Fruit fly (Drosophila melanogaster) whole organism, prepupa: ENCODE measurements around the gene dsd.

ENCODE experiments used
- CG10631 ChIP-seq: fragments of 200-800 bp; sonication (Bioruptor generic); optimal IDR thresholded peaks from 2 replicates; lab custom pipeline; 2016; ENCODE audit warnings: missing biosample characterization, missing genetic modification characterization
- CG11294 ChIP-seq: fragments of 200-800 bp; sonication (Bioruptor generic); IDR thresholded peaks from 2 replicates; pipeline ENCODE4 v1.3.6; 2022; ENCODE audit warnings: missing biosample characterization, missing genetic modification characterization
- CG11902 ChIP-seq: fragments of 200-800 bp; sonication (Bioruptor generic); optimal IDR thresholded peaks from 3 replicates; lab custom pipeline; 2016; ENCODE audit warnings: missing biosample characterization, missing genetic modification characterization
- CG15336 ChIP-seq: fragments of 200-800 bp; sonication (Bioruptor generic); IDR thresholded peaks from 2 replicates; pipeline ENCODE4 v1.3.6; 2022; ENCODE audit warnings: missing biosample characterization, missing genetic modification characterization
- CG1621 ChIP-seq: fragments of 200-800 bp; sonication (Bioruptor generic); optimal IDR thresholded peaks from 3 replicates; lab custom pipeline; 2018; ENCODE audit warnings: missing biosample characterization, mild to moderate bottlenecking, missing genetic modification characterization
- CG31627 ChIP-seq: fragments of 200-800 bp; sonication (Bioruptor generic); optimal IDR thresholded peaks from 3 replicates; lab custom pipeline; 2016; ENCODE audit warnings: missing biosample characterization, missing genetic modification characterization
- CG32006 ChIP-seq: fragments of 200-800 bp; sonication (Bioruptor generic); optimal IDR thresholded peaks from 3 replicates; lab custom pipeline; 2017; ENCODE audit warnings: missing biosample characterization, mild to moderate bottlenecking, missing genetic modification characterization
- CG3919 ChIP-seq: fragments of 200-800 bp; sonication (Bioruptor generic); optimal IDR thresholded peaks from 3 replicates; lab custom pipeline; 2016; ENCODE audit warnings: missing biosample characterization, missing genetic modification characterization
- CG4318 ChIP-seq: fragments of 200-800 bp; sonication (Bioruptor generic); optimal IDR thresholded peaks from 3 replicates; lab custom pipeline; 2017; ENCODE audit warnings: missing biosample characterization, mild to moderate bottlenecking, missing genetic modification characterization
- CG6163 ChIP-seq: fragments of 200-800 bp; sonication (Bioruptor generic); IDR thresholded peaks from 3 replicates; pipeline ENCODE4 v1.3.6; 2022; ENCODE audit warnings: missing biosample characterization, missing genetic modification characterization
- CG6276 ChIP-seq: fragments of 200-800 bp; sonication (Bioruptor generic); optimal IDR thresholded peaks from 2 replicates; lab custom pipeline; 2017; ENCODE audit warnings: missing biosample characterization, mild to moderate bottlenecking, missing genetic modification characterization
- CG6792 ChIP-seq: fragments of 200-800 bp; sonication (Bioruptor generic); optimal IDR thresholded peaks from 3 replicates; lab custom pipeline; 2016; ENCODE audit warnings: missing biosample characterization, missing genetic modification characterization
- CG7368 ChIP-seq: fragments of 200-800 bp; sonication (Bioruptor generic); optimal IDR thresholded peaks from 3 replicates; lab custom pipeline; 2016; ENCODE audit warnings: missing biosample characterization, missing genetic modification characterization
- CG8319 ChIP-seq: fragments of 200-800 bp; sonication (Bioruptor generic); optimal IDR thresholded peaks from 3 replicates; lab custom pipeline; 2016; ENCODE audit warnings: missing biosample characterization, missing genetic modification characterization
- CG8632 ChIP-seq: fragments of 200-800 bp; sonication (Bioruptor generic); optimal IDR thresholded peaks from 3 replicates; lab custom pipeline; 2016; ENCODE audit warnings: missing biosample characterization, missing genetic modification characterization
- CG9139 ChIP-seq: fragments of 200-800 bp; sonication (Bioruptor generic); optimal IDR thresholded peaks from 3 replicates; lab custom pipeline; 2017; ENCODE audit warnings: missing biosample characterization, mild to moderate bottlenecking, missing genetic modification characterization
- Eip75B ChIP-seq: fragments of 200-800 bp; sonication (Bioruptor generic); optimal IDR thresholded peaks from 3 replicates; lab custom pipeline; 2016; ENCODE audit warnings: missing biosample characterization, missing genetic modification characterization
- Eip78C ChIP-seq: fragments of 200-800 bp; sonication (Bioruptor generic); peaks from one replicate; lab custom pipeline; 2016; ENCODE audit warnings: missing biosample characterization, missing genetic modification characterization
- Eip93F ChIP-seq: fragments of 200-800 bp; sonication (Bioruptor generic); optimal IDR thresholded peaks from 2 replicates; lab custom pipeline; 2016; ENCODE audit warnings: missing biosample characterization, mild to moderate bottlenecking, missing genetic modification characterization
- Ets21C ChIP-seq: fragments of 200-800 bp; sonication (Bioruptor generic); optimal IDR thresholded peaks from 3 replicates; lab custom pipeline; 2016; ENCODE audit warnings: missing biosample characterization, missing genetic modification characterization
- Ets96B ChIP-seq: fragments of 200-800 bp; optimal IDR thresholded peaks from 2 replicates; lab custom pipeline; 2019; ENCODE audit warnings: missing biosample characterization, mild to moderate bottlenecking, missing genetic modification characterization, moderate library complexity
- Gug ChIP-seq: fragments of 200-800 bp; sonication (Bioruptor generic); IDR thresholded peaks from 2 replicates; pipeline ENCODE4 v1.3.6; 2022; ENCODE audit warnings: missing biosample characterization, missing genetic modification characterization
- Hr38 ChIP-seq: sonication (Bioruptor generic); optimal IDR thresholded peaks from 2 replicates; lab custom pipeline; 2016; ENCODE audit warnings: missing biosample characterization, missing genetic modification characterization
- Hr39 ChIP-seq: fragments of 200-800 bp; sonication (Bioruptor generic); optimal IDR thresholded peaks from 2 replicates; lab custom pipeline; 2016; ENCODE audit warnings: missing biosample characterization, missing genetic modification characterization
- Met ChIP-seq: fragments of 200-800 bp; sonication (Bioruptor generic); optimal IDR thresholded peaks from 3 replicates; lab custom pipeline; 2016; ENCODE audit warnings: missing biosample characterization, missing genetic modification characterization
- OdsH ChIP-seq: fragments of 200-800 bp; sonication (Bioruptor generic); optimal IDR thresholded peaks from 3 replicates; lab custom pipeline; 2016; ENCODE audit warnings: missing biosample characterization, missing genetic modification characterization
- Smox ChIP-seq: fragments of 200-800 bp; sonication (Bioruptor generic); optimal IDR thresholded peaks from 3 replicates; lab custom pipeline; 2016; ENCODE audit warnings: missing biosample characterization, missing genetic modification characterization
- Sox102F ChIP-seq: fragments of 200-800 bp; sonication (Bioruptor generic); optimal IDR thresholded peaks from 2 replicates; lab custom pipeline; 2016; ENCODE audit warnings: missing biosample characterization, mild to moderate bottlenecking, missing genetic modification characterization
- Sox14 ChIP-seq: fragments of 200-800 bp; sonication (Bioruptor generic); optimal IDR thresholded peaks from 3 replicates; lab custom pipeline; 2016; ENCODE audit warnings: missing biosample characterization, missing genetic modification characterization
- Sox15 ChIP-seq: fragments of 200-800 bp; sonication (Bioruptor generic); optimal IDR thresholded peaks from 3 replicates; lab custom pipeline; 2016; ENCODE audit warnings: missing biosample characterization, missing genetic modification characterization
- achi ChIP-seq: fragments of 200-800 bp; sonication (Bioruptor generic); optimal IDR thresholded peaks from 3 replicates; lab custom pipeline; 2016; ENCODE audit warnings: missing biosample characterization, missing genetic modification characterization
- acj6 ChIP-seq: fragments of 200-800 bp; sonication (Bioruptor generic); optimal IDR thresholded peaks from 3 replicates; lab custom pipeline; 2016; ENCODE audit warnings: missing biosample characterization, missing genetic modification characterization
- cyc ChIP-seq: fragments of 200-800 bp; sonication (Bioruptor generic); optimal IDR thresholded peaks from 3 replicates; lab custom pipeline; 2016; ENCODE audit warnings: missing biosample characterization, missing genetic modification characterization
- dsx ChIP-seq: fragments of 200-800 bp; optimal IDR thresholded peaks from 3 replicates; lab custom pipeline; 2019; ENCODE audit warnings: missing biosample characterization, mild to moderate bottlenecking, missing genetic modification characterization, moderate library complexity; ENCODE audit not compliant: poor library complexity, severe bottlenecking
- esn ChIP-seq: fragments of 200-800 bp; sonication (Bioruptor generic); optimal IDR thresholded peaks from 2 replicates; lab custom pipeline; 2016; ENCODE audit warnings: missing biosample characterization, mild to moderate bottlenecking, missing genetic modification characterization, moderate library complexity
- fd59A ChIP-seq: fragments of 200-800 bp; sonication (Bioruptor generic); optimal IDR thresholded peaks from 2 replicates; lab custom pipeline; 2017; ENCODE audit warnings: missing biosample characterization, mild to moderate bottlenecking, missing genetic modification characterization, missing genetic modification reagents
- fd85E ChIP-seq: fragments of 200-800 bp; sonication (Bioruptor generic); optimal IDR thresholded peaks from 3 replicates; lab custom pipeline; 2016; ENCODE audit warnings: missing biosample characterization, missing genetic modification characterization
- lz ChIP-seq: fragments of 200-800 bp; sonication (Bioruptor generic); optimal IDR thresholded peaks from 3 replicates; lab custom pipeline; 2016; ENCODE audit warnings: missing biosample characterization, missing genetic modification characterization
- net ChIP-seq: fragments of 200-800 bp; sonication (Bioruptor generic); optimal IDR thresholded peaks from 3 replicates; lab custom pipeline; 2016; ENCODE audit warnings: missing biosample characterization, missing genetic modification characterization
- pdm3 ChIP-seq: fragments of 200-800 bp; sonication (Bioruptor generic); optimal IDR thresholded peaks from 3 replicates; lab custom pipeline; 2016; ENCODE audit warnings: missing biosample characterization, missing genetic modification characterization
- spab ChIP-seq: fragments of 200-800 bp; sonication (Bioruptor generic); optimal IDR thresholded peaks from 2 replicates; lab custom pipeline; 2017; ENCODE audit warnings: missing biosample characterization, mild to moderate bottlenecking, missing genetic modification characterization, missing genetic modification reagents
- ss ChIP-seq, 2 experiments: fragments of 200-800 bp; sonication (Bioruptor generic); optimal IDR thresholded peaks; 2 replicates in 1 of 2; 3 replicates in 1 of 2; lab custom pipeline; 2017 to 2018; ENCODE audit warnings: mild to moderate bottlenecking in 2 of 2, missing biosample characterization in 2 of 2, missing genetic modification characterization in 2 of 2, moderate library complexity in 1 of 2
- svp ChIP-seq: fragments of 200-800 bp; sonication (Bioruptor generic); peaks from one replicate; lab custom pipeline; 2016; ENCODE audit warnings: missing biosample characterization, missing genetic modification characterization
- topi ChIP-seq: fragments of 200-800 bp; sonication (Bioruptor generic); optimal IDR thresholded peaks from 3 replicates; lab custom pipeline; 2016; ENCODE audit warnings: missing biosample characterization, missing genetic modification characterization
- vri ChIP-seq: fragments of 200-800 bp; sonication (Bioruptor generic); optimal IDR thresholded peaks from 3 replicates; lab custom pipeline; 2016; ENCODE audit warnings: missing biosample characterization, mild to moderate bottlenecking, missing genetic modification characterization

dsd gene

dm6 chr3R:27621861-27622260 is 14.7 kb upstream of the dsd start:
- no peak for TF ChIP-seq CG3919 (GFP tag; lab: Kevin White, UChicago)
- no peak for TF ChIP-seq Eip93F (GFP tag; lab: Kevin White, UChicago)
- no peak for TF ChIP-seq Sox102F (GFP tag; lab: Kevin White, UChicago)
- TF ChIP-seq spab (GFP tag; lab: Kevin White, UChicago): peak; percentile 10
- TF ChIP-seq Sox14: no peak
- no peak for TF ChIP-seq Ets96B
- TF ChIP-seq CG11902 (GFP tag; lab: Kevin White, UChicago): no peak
- no peak for TF ChIP-seq net (GFP tag; lab: Kevin White, UChicago)
- no peak for TF ChIP-seq CG7368 (GFP tag; lab: Kevin White, UChicago)
- TF ChIP-seq CG6163: 0 out of 3 replicates have a peak, but pooled peaks have one; percentile 24
- TF ChIP-seq CG10631 (GFP tag; lab: Kevin White, UChicago): no peak
- no peak for TF ChIP-seq Hr38 (GFP tag; lab: Kevin White, UChicago)
- no peak for TF ChIP-seq topi (GFP tag; lab: Kevin White, UChicago)
- peak; percentile 7 for TF ChIP-seq Met
- TF ChIP-seq lz (GFP tag; lab: Kevin White, UChicago): no peak
- TF ChIP-seq CG15336 (GFP tag; lab: Robert Waterston, UW): no peak
- no peak for TF ChIP-seq CG1621 (tag; lab: Kevin White, UChicago)
- TF ChIP-seq CG4318: no peak
- no peak for TF ChIP-seq Ets21C (GFP tag; lab: Kevin White, UChicago)
- no peak for TF ChIP-seq ss (GFP tag; optimal IDR thresholded peaks at IDR 0.05; lab: Kevin White, UChicago)
- peak; percentile 17 for TF ChIP-seq pdm3 (GFP tag; lab: Kevin White, UChicago)
- peak; percentile 10 for TF ChIP-seq Eip75B (GFP tag; lab: Kevin White, UChicago)
- no peak for TF ChIP-seq Sox15 (GFP tag; lab: Kevin White, UChicago)
- TF ChIP-seq fd85E: no peak
- peak; percentile 25 for TF ChIP-seq OdsH
- no peak for TF ChIP-seq dsx
- peak; percentile 3 for TF ChIP-seq fd59A
- TF ChIP-seq esn (GFP tag; lab: Kevin White, UChicago): no peak
- TF ChIP-seq CG6276 (GFP tag; lab: Kevin White, UChicago): no peak
- no peak for TF ChIP-seq CG8319 (GFP tag; lab: Kevin White, UChicago)
- TF ChIP-seq CG32006 (GFP tag; lab: Kevin White, UChicago): no peak
- no peak for TF ChIP-seq CG6792 (GFP tag; lab: Kevin White, UChicago)
- TF ChIP-seq vri (GFP tag; lab: Kevin White, UChicago): no peak
- peak; percentile 4 for TF ChIP-seq Smox
- peak; percentile 39 for TF ChIP-seq svp (GFP tag; lab: Kevin White, UChicago)
- no peak for TF ChIP-seq CG9139
- TF ChIP-seq Gug: no peak
- peak; percentile 53 for TF ChIP-seq Eip78C (GFP tag; lab: Kevin White, UChicago)
- peak; percentile 19 for TF ChIP-seq cyc
- TF ChIP-seq, all 60 proteins: peak for 11

DNA sequence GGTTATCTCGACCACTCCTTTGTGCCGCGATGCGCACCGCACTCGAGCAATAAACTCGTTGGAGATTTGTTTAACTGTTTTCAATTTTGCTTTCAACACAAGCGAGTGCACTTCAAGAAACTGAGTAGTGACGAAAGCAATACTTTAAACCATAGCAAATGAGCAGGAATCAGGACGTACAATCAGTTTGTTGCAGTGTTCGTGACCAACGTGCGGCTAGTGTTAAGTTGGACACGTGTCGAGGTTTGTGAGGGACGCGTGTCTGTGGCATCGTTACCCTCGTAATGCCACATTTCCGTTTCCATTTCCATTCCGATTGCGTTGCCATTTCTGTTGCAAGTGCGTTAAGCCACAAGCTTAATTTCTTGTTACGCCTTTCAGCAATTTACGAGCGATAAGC is 9.3 kb upstream of the dsd start:
- no peak for TF ChIP-seq esn (GFP tag; lab: Kevin White, UChicago)
- no peak for TF ChIP-seq lz (GFP tag; lab: Kevin White, UChicago)
- TF ChIP-seq CG9139: no peak
- TF ChIP-seq Eip78C (GFP tag; lab: Kevin White, UChicago): no peak
- no peak for TF ChIP-seq CG11294 (GFP tag; lab: Robert Waterston, UW)
- no peak for TF ChIP-seq Met
- TF ChIP-seq CG8632 (GFP tag; lab: Kevin White, UChicago): no peak
- no peak for TF ChIP-seq CG7368 (GFP tag; lab: Kevin White, UChicago)
- no peak for TF ChIP-seq Sox102F (GFP tag; lab: Kevin White, UChicago)
- no peak for TF ChIP-seq topi (GFP tag; lab: Kevin White, UChicago)
- TF ChIP-seq CG10631 (GFP tag; lab: Kevin White, UChicago): no peak
- no peak for TF ChIP-seq achi (GFP tag; lab: Kevin White, UChicago)
- no peak for TF ChIP-seq acj6
- no peak for TF ChIP-seq CG31627 (GFP tag; lab: Kevin White, UChicago)
- TF ChIP-seq Hr39 (GFP tag; lab: Kevin White, UChicago): no peak
